Worm (Caenorhabditis elegans): ENCODE measurements around the gene paqr-1.
"Not testable (repeated sequence)": the region's sequence is repeated elsewhere in the genome, so short reads cannot be mapped to it uniquely, and the experiment has no call there.

The paqr-1 gene

ce11 chrIV:6598740-6599139 is 43.5 kb upstream of the paqr-1 start, which contains the start of gene nspb-5:
Gene nspb-5 (plus strand): TSS chrIV:6599040.
- not testable (repeated sequence) for TF ChIP-seq mab-5 (tag; optimal IDR thresholded peaks at IDR 0.05); ceh-83 (GFP tag; optimal IDR thresholded peaks at IDR 0.05); mls-2 (tag; optimal IDR thresholded peaks at IDR 0.05)

- TF ChIP-seq ceh-39, blmp-1, mep-1 (tag; optimal IDR thresholded peaks at IDR 0.05): not testable (repeated sequence)
Measured at ce11 chrIV:6597918-6598317, 42.7 kb upstream of the paqr-1 start, which contains the start of gene nspb-4. Gene nspb-4 (plus strand): TSS chrIV:6598218.

ce11 chrIV:6597298-6597697 is 42.1 kb upstream of the paqr-1 start, which contains the start of gene F38A5.6:
Gene F38A5.6 (minus strand): TSS chrIV:6597398.
- no peak for TF ChIP-seq nhr-237 (tag; optimal IDR thresholded peaks at IDR 0.05)
- TF ChIP-seq lin-13 (tag; optimal IDR thresholded peaks at IDR 0.05), result no peak
- no peak for TF ChIP-seq zip-8 (tag; optimal IDR thresholded peaks at IDR 0.05)
- TF ChIP-seq sptf-1 (tag; optimal IDR thresholded peaks at IDR 0.05), result no peak
- TF ChIP-seq nhr-2 (tag; optimal IDR thresholded peaks at IDR 0.05), result no peak
- TF ChIP-seq flh-1 (GFP tag; optimal IDR thresholded peaks at IDR 0.05), result no peak
- TF ChIP-seq ztf-11 (tag; optimal IDR thresholded peaks at IDR 0.05), result no peak
- TF ChIP-seq unc-39 (tag; optimal IDR thresholded peaks at IDR 0.05), result no peak
- TF ChIP-seq sem-2 (GFP tag; optimal IDR thresholded peaks at IDR 0.05), result no peak
- no peak for TF ChIP-seq blmp-1 (tag; optimal IDR thresholded peaks at IDR 0.05)

- TF ChIP-seq cnd-1 (tag; optimal IDR thresholded peaks at IDR 0.05) (no peak), lin-13 (tag; optimal IDR thresholded peaks at IDR 0.05) (no peak), mep-1 (tag; optimal IDR thresholded peaks at IDR 0.05) (no peak), ceh-39 (tag; optimal IDR thresholded peaks at IDR 0.05) (no peak), ceh-83 (GFP tag; optimal IDR thresholded peaks at IDR 0.05) (no peak), nhr-237 (tag; optimal IDR thresholded peaks at IDR 0.05) (no peak), unc-39 (tag; optimal IDR thresholded peaks at IDR 0.05) (no peak), nhr-76 (tag; optimal IDR thresholded peaks at IDR 0.05) (no peak), drap-1 (GFP tag; optimal IDR thresholded peaks at IDR 0.05) (no peak), nhr-28 (tag; optimal IDR thresholded peaks at IDR 0.05) (no peak), nhr-2 (tag; optimal IDR thresholded peaks at IDR 0.05) (no peak)
Measured at ce11 chrIV:6595912-6596311, 40.7 kb upstream of the paqr-1 start, which contains the start of gene F38A5.22. Gene F38A5.22 (minus strand): TSS chrIV:6595940.

ce11 chrIV:6594871-6595270 is 39.6 kb upstream of the paqr-1 start, which contains the start of gene nspb-3:
Gene nspb-3 (minus strand): TSS chrIV:6594971.
- not testable (repeated sequence) for TF ChIP-seq drap-1 (GFP tag; optimal IDR thresholded peaks at IDR 0.05); pha-4 (tag; optimal IDR thresholded peaks at IDR 0.05); ham-2 (GFP tag; optimal IDR thresholded peaks at IDR 0.05)

ce11 chrIV:6591010-6591746 is 35.9 kb upstream of the paqr-1 start, which contains the start of the genes nspb-1 and nspb-2:
Gene nspb-1 (minus strand): TSS chrIV:6591110.
Gene nspb-2 (plus strand): TSS chrIV:6591696.
- not testable (repeated sequence) for TF ChIP-seq nhr-76 (tag; optimal IDR thresholded peaks at IDR 0.05); ces-1 (GFP tag; optimal IDR thresholded peaks at IDR 0.05); nhr-2 (tag; optimal IDR thresholded peaks at IDR 0.05)

ce11 chrIV:6590029-6590428 is 34.8 kb upstream of the paqr-1 start, which contains the start of the genes lec-11 and irld-7:
Gene lec-11 (minus strand): TSS chrIV:6590154.
Gene irld-7 (plus strand): TSS chrIV:6590360.
- TF ChIP-seq ceh-43 (GFP tag; optimal IDR thresholded peaks at IDR 0.05), result no peak
- TF ChIP-seq lsy-2 (tag; optimal IDR thresholded peaks at IDR 0.05), result no peak
- no peak for TF ChIP-seq snpc-4 (tag; optimal IDR thresholded peaks at IDR 0.05)
- no peak for TF ChIP-seq sptf-1 (tag; optimal IDR thresholded peaks at IDR 0.05)
- no peak for TF ChIP-seq zip-8 (tag; optimal IDR thresholded peaks at IDR 0.05)
- no peak for TF ChIP-seq tbx-8 (GFP tag; optimal IDR thresholded peaks at IDR 0.05)
- no peak for TF ChIP-seq lin-13 (tag; optimal IDR thresholded peaks at IDR 0.05)
- no peak for TF ChIP-seq elt-1 (tag; optimal IDR thresholded peaks at IDR 0.05; ENCODE audit: borderline replicate concordance, insufficient read depth)
- no peak for TF ChIP-seq ztf-11 (tag; optimal IDR thresholded peaks at IDR 0.05)
- TF ChIP-seq flh-1 (GFP tag; optimal IDR thresholded peaks at IDR 0.05), result no peak

Data from whole organism, mixed stage, embryonic.